Worm (Caenorhabditis elegans): ENCODE data around the gene Y51H7BR.7.

- no peak for TF ChIP-seq ceh-82 (tag; optimal IDR thresholded peaks at IDR 0.05)
- no peak for TF ChIP-seq nhr-28 (tag; optimal IDR thresholded peaks at IDR 0.05)
- no peak for TF ChIP-seq daf-12 (tag; optimal IDR thresholded peaks at IDR 0.05)
- no peak for TF ChIP-seq skn-1 (tag; optimal IDR thresholded peaks at IDR 0.05)
- no peak for TF ChIP-seq snpc-4 (tag; optimal IDR thresholded peaks at IDR 0.05)
- no peak for TF ChIP-seq elt-3 (tag; optimal IDR thresholded peaks at IDR 0.05)
- no peak for TF ChIP-seq unc-62 (GFP tag; optimal IDR thresholded peaks at IDR 0.05)
- no peak for TF ChIP-seq nhr-76 (tag; optimal IDR thresholded peaks at IDR 0.05)
- no peak for TF ChIP-seq sea-2 (GFP tag; optimal IDR thresholded peaks at IDR 0.05)
Observed at ce11 chrII:1500286-1500840, 25.0 kb downstream of the Y51H7BR.7 start, which contains the start of gene emc-1.

Data from whole organism, L3 larva.